Fruit fly (Drosophila melanogaster) Kc167 (cell line): ENCODE measurements around the gene CG17770.

Experiments used
- Myc ChIP-seq: fragments of >200 bp; optimal IDR thresholded peaks from 2 replicates; lab custom pipeline; 2017; ENCODE audit warnings: missing external identifiers
- Sin3A ChIP-seq: fragments of >200 bp; optimal IDR thresholded peaks from 2 replicates; lab custom pipeline; 2018; ENCODE audit warnings: missing external identifiers

DNA sequence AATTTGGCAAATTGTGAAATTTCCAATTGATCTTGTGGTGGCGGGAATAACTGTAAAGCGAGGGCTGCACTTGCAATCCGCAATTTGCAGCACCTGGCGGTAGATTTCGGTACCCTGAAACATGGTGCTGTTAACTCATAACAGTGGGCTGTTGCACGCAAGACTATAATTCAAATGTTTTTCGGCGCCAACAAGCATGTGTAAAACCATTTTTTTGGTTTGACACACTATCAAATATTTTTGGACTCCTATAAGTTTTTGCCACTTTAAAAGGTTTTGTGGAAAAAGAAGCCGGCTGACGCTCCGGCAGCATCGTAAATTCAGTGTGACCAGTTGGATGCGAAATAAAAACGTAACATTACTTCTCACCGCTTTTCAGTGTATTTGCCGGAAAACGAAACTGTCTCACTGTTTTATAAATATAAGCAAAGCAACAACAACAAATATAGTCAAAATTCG, 39.5 kb downstream of the CG17770 start, which contains the start of the genes CG14545 and CG5886:
- TF ChIP-seq Sin3A (lab: Kevin White, UChicago) (no peak), Myc (no peak)
